Worm (Caenorhabditis elegans) whole organism, L1 larva: ENCODE data around the gene Y37D8A.2.

Source experiments
- C34B4.2 ChIP-seq: sonication (generic microtip); optimal IDR thresholded peaks from 2 replicates; lab custom pipeline; 2017; ENCODE audit warnings: mild to moderate bottlenecking, missing genetic modification characterization, missing compliant biosample characterization
- F16B12.6 ChIP-seq: fragments of 150-350 bp; optimal IDR thresholded peaks from 2 replicates; lab custom pipeline; 2014; ENCODE audit warnings: missing biosample characterization, missing genetic modification characterization
- Y116A8C.19 ChIP-seq: sonication (generic microtip); optimal IDR thresholded peaks from 2 replicates; lab custom pipeline; 2016; ENCODE audit warnings: missing compliant biosample characterization, missing genetic modification characterization, borderline replicate concordance
- alr-1 ChIP-seq: fragments of 200-800 bp; sonication (Bioruptor generic); optimal IDR thresholded peaks from 2 replicates; lab custom pipeline; 2018; ENCODE audit warnings: borderline replicate concordance, mild to moderate bottlenecking, missing genetic modification characterization, missing compliant biosample characterization
- ama-1 ChIP-seq: fragments of 150-350 bp; optimal IDR thresholded peaks from 2 replicates; lab custom pipeline; 2014
- ceh-82 ChIP-seq, 3 experiments: fragments of 150-350 bp in 1 of 3; sonication (generic microtip) in 2 of 3; optimal IDR thresholded peaks; 2 replicates each; lab custom pipeline; 2014 to 2017; ENCODE audit warnings: missing biosample characterization in 3 of 3, missing genetic modification characterization in 3 of 3
- dsc-1 ChIP-seq: sonication (generic microtip); optimal IDR thresholded peaks from 2 replicates; lab custom pipeline; 2016; ENCODE audit warnings: mild to moderate bottlenecking, missing genetic modification characterization, missing compliant biosample characterization
- efl-1 ChIP-seq, 4 experiments: fragments of 150-350 bp; optimal IDR thresholded peaks in 3 of 4; peaks in 1 of 4; 1 replicate in 1 of 4; 2 replicates in 3 of 4; lab custom pipeline; 2014; ENCODE audit warnings: missing biosample characterization in 2 of 4, missing genetic modification characterization in 2 of 4, missing genetic modification reagents in 2 of 4
- efl-3 ChIP-seq: fragments of 200-800 bp; sonication (Bioruptor generic); optimal IDR thresholded peaks from 2 replicates; lab custom pipeline; 2018; ENCODE audit warnings: mild to moderate bottlenecking, missing genetic modification characterization, missing compliant biosample characterization
- egl-27 ChIP-seq, 2 experiments: fragments of 150-350 bp in 1 of 2; sonication (generic microtip); optimal IDR thresholded peaks; 3 replicates each; lab custom pipeline; 2017 to 2018; ENCODE audit warnings: missing biosample characterization in 2 of 2, missing genetic modification characterization in 2 of 2, missing genetic modification reagents in 2 of 2
- elt-2 ChIP-seq: sonication (generic microtip); optimal IDR thresholded peaks from 2 replicates; lab custom pipeline; 2016; ENCODE audit warnings: missing genetic modification characterization, mild to moderate bottlenecking, inconsistent platforms, missing compliant biosample characterization, missing genetic modification reagents
- fkh-10 ChIP-seq: sonication (generic microtip); optimal IDR thresholded peaks from 2 replicates; lab custom pipeline; 2017; ENCODE audit warnings: missing biosample characterization, missing genetic modification reagents, missing genetic modification characterization
- fkh-4 ChIP-seq: sonication (generic microtip); optimal IDR thresholded peaks from 2 replicates; lab custom pipeline; 2016; ENCODE audit warnings: missing compliant biosample characterization, missing genetic modification characterization, borderline replicate concordance
- fkh-8 ChIP-seq: sonication (generic microtip); optimal IDR thresholded peaks from 2 replicates; lab custom pipeline; 2016; ENCODE audit warnings: mild to moderate bottlenecking, missing genetic modification characterization, missing compliant biosample characterization
- fos-1 ChIP-seq: fragments of 150-350 bp; optimal IDR thresholded peaks from 2 replicates; lab custom pipeline; 2014; ENCODE audit warnings: missing biosample characterization, missing genetic modification characterization
- hlh-4 ChIP-seq: sonication (generic microtip); optimal IDR thresholded peaks from 2 replicates; lab custom pipeline; 2016; ENCODE audit warnings: mild to moderate bottlenecking, missing genetic modification characterization, missing compliant biosample characterization
- hpl-2 ChIP-seq: fragments of 150-350 bp; optimal IDR thresholded peaks from 2 replicates; lab custom pipeline; 2014; ENCODE audit warnings: missing biosample characterization, missing genetic modification reagents, missing genetic modification characterization
- jun-1 ChIP-seq: fragments of 150-350 bp; optimal IDR thresholded peaks from 2 replicates; lab custom pipeline; 2014; ENCODE audit warnings: missing biosample characterization, missing genetic modification reagents, missing genetic modification characterization
- lin-13 ChIP-seq: fragments of 150-350 bp; optimal IDR thresholded peaks from 2 replicates; lab custom pipeline; 2014; ENCODE audit warnings: missing biosample characterization, missing genetic modification reagents, missing genetic modification characterization
- lin-15B ChIP-seq: fragments of 150-350 bp; sonication (generic microtip); optimal IDR thresholded peaks from 3 replicates; lab custom pipeline; 2014; ENCODE audit warnings: missing biosample characterization, missing genetic modification characterization
- lin-35 ChIP-seq, 2 experiments: fragments of 150-350 bp; optimal IDR thresholded peaks; 2 replicates each; lab custom pipeline; 2014; ENCODE audit warnings: missing biosample characterization in 2 of 2, missing genetic modification characterization in 2 of 2, missing genetic modification reagents in 2 of 2
- lir-3 ChIP-seq: sonication (generic microtip); optimal IDR thresholded peaks from 2 replicates; lab custom pipeline; 2016; ENCODE audit warnings: mild to moderate bottlenecking, missing genetic modification characterization, moderate library complexity, missing compliant biosample characterization; ENCODE audit not compliant: poor library complexity
- mab-9 ChIP-seq: fragments of 200-800 bp; sonication (Bioruptor generic); IDR thresholded peaks from 2 replicates; pipeline ENCODE4 v1.3.6; 2022; ENCODE audit warnings: missing genetic modification reagents, missing genetic modification characterization, missing compliant biosample characterization
- mep-1 ChIP-seq: fragments of 150-350 bp; optimal IDR thresholded peaks from 2 replicates; lab custom pipeline; 2014; ENCODE audit warnings: missing biosample characterization, missing genetic modification characterization
- nhr-11 ChIP-seq: fragments of 150-350 bp; optimal IDR thresholded peaks from 2 replicates; lab custom pipeline; 2014; ENCODE audit warnings: missing biosample characterization, missing genetic modification characterization
- nhr-12 ChIP-seq: sonication (generic microtip); optimal IDR thresholded peaks from 2 replicates; lab custom pipeline; 2017; ENCODE audit warnings: missing biosample characterization, missing genetic modification characterization
- nhr-20 ChIP-seq: sonication (generic microtip); optimal IDR thresholded peaks from 2 replicates; lab custom pipeline; 2016; ENCODE audit warnings: mild to moderate bottlenecking, missing genetic modification characterization, missing compliant biosample characterization
- nhr-237 ChIP-seq: fragments of 150-350 bp; optimal IDR thresholded peaks from 2 replicates; lab custom pipeline; 2014; ENCODE audit warnings: missing biosample characterization, missing genetic modification characterization
- nhr-47 ChIP-seq: sonication (generic microtip); optimal IDR thresholded peaks from 2 replicates; lab custom pipeline; 2016; ENCODE audit warnings: mild to moderate bottlenecking, missing genetic modification characterization, moderate library complexity, missing compliant biosample characterization
- nhr-71 ChIP-seq: sonication (generic microtip); optimal IDR thresholded peaks from 2 replicates; lab custom pipeline; 2016; ENCODE audit warnings: mild to moderate bottlenecking, missing genetic modification characterization, moderate library complexity, missing compliant biosample characterization
- nhr-77 ChIP-seq: fragments of 150-350 bp; optimal IDR thresholded peaks from 2 replicates; lab custom pipeline; 2014; ENCODE audit warnings: missing biosample characterization, missing genetic modification characterization
- nhr-84 ChIP-seq: sonication (generic microtip); optimal IDR thresholded peaks from 2 replicates; lab custom pipeline; 2017; ENCODE audit warnings: missing biosample characterization, missing genetic modification characterization
- pag-3 ChIP-seq: sonication (generic microtip); optimal IDR thresholded peaks from 2 replicates; lab custom pipeline; 2017; ENCODE audit warnings: missing genetic modification characterization, mild to moderate bottlenecking, missing compliant biosample characterization, antibody characterized with exemption, borderline replicate concordance; ENCODE audit not compliant: insufficient read depth
- rnt-1 ChIP-seq: sonication (generic microtip); optimal IDR thresholded peaks from 2 replicates; lab custom pipeline; 2016; ENCODE audit warnings: mild to moderate bottlenecking, missing genetic modification characterization, moderate library complexity, missing compliant biosample characterization
- skn-1 ChIP-seq: fragments of 150-350 bp; optimal IDR thresholded peaks from 2 replicates; lab custom pipeline; 2014; ENCODE audit warnings: missing biosample characterization, missing genetic modification characterization
- snpc-4 ChIP-seq: fragments of 150-350 bp; optimal IDR thresholded peaks from 2 replicates; lab custom pipeline; 2014; ENCODE audit warnings: missing biosample characterization, missing genetic modification characterization
- snu-23 ChIP-seq: sonication (generic microtip); optimal IDR thresholded peaks from 2 replicates; lab custom pipeline; 2016; ENCODE audit warnings: missing genetic modification characterization, missing compliant biosample characterization
- sox-4 ChIP-seq: sonication (generic microtip); optimal IDR thresholded peaks from 2 replicates; lab custom pipeline; 2016; ENCODE audit warnings: missing genetic modification characterization, missing compliant biosample characterization
- sptf-1 ChIP-seq: fragments of 150-350 bp; optimal IDR thresholded peaks from 2 replicates; lab custom pipeline; 2014; ENCODE audit warnings: missing biosample characterization, missing genetic modification characterization
- unc-30 ChIP-seq: sonication (generic microtip); optimal IDR thresholded peaks from 2 replicates; lab custom pipeline; 2017; ENCODE audit warnings: missing biosample characterization, missing genetic modification characterization
- vab-15 ChIP-seq: sonication (generic microtip); optimal IDR thresholded peaks from 2 replicates; lab custom pipeline; 2017; ENCODE audit warnings: missing genotype, mild to moderate bottlenecking, missing genetic modification characterization, missing compliant biosample characterization
- ztf-11 ChIP-seq, 2 experiments: sonication (generic microtip); optimal IDR thresholded peaks; 2 replicates each; lab custom pipeline; 2016 to 2017; ENCODE audit warnings: missing genetic modification characterization in 2 of 2, missing biosample characterization in 1 of 2, missing compliant biosample characterization in 1 of 2

The Y37D8A.2 gene

DNA sequence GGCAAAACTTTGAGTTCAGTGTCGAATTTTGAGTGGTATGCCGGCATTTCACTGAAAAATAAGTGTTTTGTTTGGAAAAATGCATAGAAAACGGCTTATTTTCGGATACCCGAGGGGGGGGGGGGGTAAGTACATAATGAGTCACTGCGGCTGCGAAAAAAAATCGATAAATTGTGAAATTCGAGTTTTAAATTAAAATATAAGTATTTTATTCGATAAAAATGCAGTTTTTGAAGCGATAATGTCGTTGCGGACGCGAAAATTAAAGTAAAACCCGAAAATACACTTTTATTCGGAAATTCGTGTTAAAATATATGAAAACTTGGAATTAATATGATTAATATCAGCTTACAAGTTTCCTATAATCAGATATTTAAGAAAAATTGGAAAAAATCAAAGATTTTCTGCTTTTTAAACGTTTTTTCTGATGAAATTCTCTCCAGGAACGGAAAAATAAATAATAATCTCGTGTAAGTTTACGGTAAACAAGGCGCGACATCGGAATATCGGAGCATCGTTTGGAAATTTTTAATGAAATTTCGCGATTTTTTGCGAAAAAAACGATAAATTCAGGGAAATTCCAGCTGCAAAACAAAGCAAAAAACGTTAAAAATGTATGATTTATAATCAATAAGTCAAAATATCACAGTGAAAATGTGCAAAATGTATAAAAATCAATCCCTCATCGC is 1.8 kb upstream of the Y37D8A.2 start, which contains the start of gene arx-5 (continued):
- TF ChIP-seq egl-27 (tag; optimal IDR thresholded peaks at IDR 0.05; lab: Kevin White, UChicago) (no peak), mab-9 (GFP tag; lab: Robert Waterston, UW) (no peak), ztf-11 (tag; optimal IDR thresholded peaks at IDR 0.05; lab: Kevin White, UChicago) (no peak), nhr-11 (tag; lab: Kevin White, UChicago) (no peak), Y116A8C.19 (tag; lab: Kevin White, UChicago) (no peak), hpl-2 (GFP tag; lab: Kevin White, UChicago) (no peak), pag-3 (tag; lab: Kevin White, UChicago) (no peak), lin-13 (GFP tag; lab: Kevin White, UChicago) (no peak), mep-1 (tag; lab: Kevin White, UChicago) (no peak), hlh-4 (no peak), skn-1 (no peak), jun-1 (tag; lab: Kevin White, UChicago) (no peak), nhr-71 (peak; percentile 50), sptf-1 (no peak), C34B4.2 (tag; lab: Kevin White, UChicago) (no peak), ama-1 (lab: Kevin White, UChicago) (no peak), nhr-12 (no peak), nhr-47 (peak; percentile 46), fkh-4 (tag; lab: Kevin White, UChicago) (no peak), dsc-1 (tag; lab: Kevin White, UChicago) (peak; percentile 47), fkh-8 (no peak), efl-1 (optimal IDR thresholded peaks at IDR 0.05; lab: Kevin White, UChicago) (peak; percentile 24 to 52), efl-1 (GFP tag; optimal IDR thresholded peaks at IDR 0.05 in 1 of 2; lab: Kevin White, UChicago) (peak; percentile 38 to 91), alr-1 (tag; lab: Kevin White, UChicago) (no peak), sox-4 (tag; lab: Kevin White, UChicago) (no peak), nhr-237 (tag; lab: Kevin White, UChicago) (no peak), rnt-1 (peak; percentile 11), lir-3 (tag; lab: Kevin White, UChicago) (no peak), lin-15B (tag; lab: Kevin White, UChicago) (peak; percentile 2), snu-23 (GFP tag; lab: Kevin White, UChicago) (no peak), lin-35 (GFP tag; optimal IDR thresholded peaks at IDR 0.05; lab: Kevin White, UChicago) (peak in 1 of 2 experiments; percentile 37), unc-30 (tag; lab: Kevin White, UChicago) (no peak), efl-3 (GFP tag; lab: Kevin White, UChicago) (no peak), vab-15 (tag; lab: Kevin White, UChicago) (no peak), nhr-84 (no peak), snpc-4 (tag; lab: Kevin White, UChicago) (no peak), fos-1 (no peak), F16B12.6 (tag; lab: Kevin White, UChicago) (peak; percentile 15), ceh-82 (tag; optimal IDR thresholded peaks at IDR 0.05; lab: Kevin White, UChicago) (peak in 1 of 3 experiments; percentile 30), fkh-10 (GFP tag; lab: Kevin White, UChicago) (no peak), nhr-20 (no peak)
- TF ChIP-seq, all 84 proteins: peak for 17

DNA sequence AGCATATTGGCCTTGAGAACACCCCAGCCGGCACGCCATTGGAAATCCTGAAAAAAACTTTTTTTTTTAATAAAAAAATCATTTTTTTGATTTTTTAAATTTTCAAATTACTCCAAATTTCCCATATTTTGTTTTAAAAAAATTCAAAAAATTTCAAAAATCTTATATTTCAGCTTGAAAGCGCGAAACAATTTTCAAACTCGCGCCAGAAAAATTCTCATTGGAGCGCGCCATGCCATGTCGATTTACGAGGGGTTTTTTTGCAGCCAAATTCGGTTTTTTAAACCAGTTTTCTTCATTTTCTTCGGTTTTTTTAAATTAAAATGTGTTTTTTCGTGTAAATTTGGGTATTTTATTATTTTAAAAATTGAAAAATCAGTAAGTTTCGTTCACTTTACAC is 845 bp upstream of the Y37D8A.2 start:
- no peak for TF ChIP-seq efl-1 (optimal IDR thresholded peaks at IDR 0.05; lab: Kevin White, UChicago)
- peak in 1 of 2 experiments; percentile 14 for TF ChIP-seq efl-1 (GFP tag; optimal IDR thresholded peaks at IDR 0.05 in 1 of 2; lab: Kevin White, UChicago)
- TF ChIP-seq C34B4.2 (tag; lab: Kevin White, UChicago) = no peak
- TF ChIP-seq nhr-77 (tag; lab: Kevin White, UChicago) = no peak
- no peak for TF ChIP-seq elt-2 (tag; lab: Kevin White, UChicago)
- TF ChIP-seq, all 84 proteins: peak for 1
